Worm (Caenorhabditis elegans) whole organism, L4 larva: ENCODE results near the gene R05G6.1.

Experiments
- D1046.2 ChIP-seq: fragments of 200-800 bp; sonication (Bioruptor generic); IDR thresholded peaks from 2 replicates; pipeline ENCODE4 v1.3.6; 2022; ENCODE audit warnings: missing genetic modification characterization, missing compliant biosample characterization
- T26A8.4 ChIP-seq: fragments of 200-800 bp; sonication (Bioruptor generic); IDR thresholded peaks from 2 replicates; pipeline ENCODE4 v1.3.6; 2022; ENCODE audit warnings: missing genetic modification characterization, missing compliant biosample characterization
- Y48G9A.11 ChIP-seq: fragments of 200-800 bp; sonication (Bioruptor generic); IDR thresholded peaks from 2 replicates; pipeline ENCODE4 v1.3.6; 2022; ENCODE audit warnings: missing genetic modification reagents, missing genetic modification characterization, missing compliant biosample characterization
- Y5F2A.4 ChIP-seq: fragments of 200-800 bp; sonication (Bioruptor generic); optimal IDR thresholded peaks from 2 replicates; lab custom pipeline; 2018; ENCODE audit warnings: mild to moderate bottlenecking, missing genetic modification characterization, missing compliant biosample characterization
- Y75B8A.6 ChIP-seq: fragments of 200-800 bp; sonication (Bioruptor generic); IDR thresholded peaks from 2 replicates; pipeline ENCODE4 v1.3.6; 2022; ENCODE audit warnings: missing genetic modification reagents, missing genetic modification characterization, missing compliant biosample characterization
- ceh-20 ChIP-seq: fragments of 200-800 bp; sonication (Bioruptor generic); IDR thresholded peaks from 2 replicates; pipeline ENCODE4 v1.3.6; 2022; ENCODE audit warnings: missing genetic modification reagents, missing genetic modification characterization, missing compliant biosample characterization
- ceh-28 ChIP-seq: fragments of 150-350 bp; optimal IDR thresholded peaks from 2 replicates; lab custom pipeline; 2014; ENCODE audit warnings: missing biosample characterization, missing genetic modification reagents, missing genetic modification characterization
- ceh-32 ChIP-seq: sonication (generic microtip); optimal IDR thresholded peaks from 2 replicates; lab custom pipeline; 2016; ENCODE audit warnings: mild to moderate bottlenecking, missing genetic modification characterization, missing compliant biosample characterization; ENCODE audit not compliant: poor library complexity
- ceh-62 ChIP-seq: sonication (generic microtip); optimal IDR thresholded peaks from 2 replicates; lab custom pipeline; 2017; ENCODE audit warnings: missing biosample characterization, missing genetic modification characterization
- ces-1 ChIP-seq: fragments of 150-350 bp; sonication (generic microtip); optimal IDR thresholded peaks from 4 replicates; lab custom pipeline; 2014; ENCODE audit warnings: missing biosample characterization, missing genetic modification reagents, missing genetic modification characterization
- daf-16 ChIP-seq, 3 experiments: sonication (generic microtip); optimal IDR thresholded peaks; 2 replicates each; lab custom pipeline; 2016 to 2017; ENCODE audit warnings: missing genetic modification characterization in 3 of 3, missing genetic modification reagents in 3 of 3, mild to moderate bottlenecking in 2 of 3, missing compliant biosample characterization in 2 of 3, missing biosample characterization in 1 of 3, moderate library complexity in 1 of 3
- daf-8 ChIP-seq: fragments of 200-800 bp; sonication (Bioruptor generic); IDR thresholded peaks from 2 replicates; pipeline ENCODE4 v1.3.6; 2022; ENCODE audit warnings: missing genetic modification characterization, missing compliant biosample characterization
- dmd-6 ChIP-seq: fragments of 200-800 bp; sonication (Bioruptor generic); IDR thresholded peaks from 2 replicates; pipeline ENCODE4 v1.3.6; 2022; ENCODE audit warnings: missing genetic modification reagents, missing genetic modification characterization, missing compliant biosample characterization
- dmd-8 ChIP-seq: fragments of 200-800 bp; sonication (Bioruptor generic); IDR thresholded peaks from 2 replicates; pipeline ENCODE4 v1.3.6; 2022; ENCODE audit warnings: missing genetic modification characterization, missing compliant biosample characterization
- duxl-1 ChIP-seq: sonication (generic microtip); optimal IDR thresholded peaks from 2 replicates; lab custom pipeline; 2016; ENCODE audit warnings: mild to moderate bottlenecking, missing genetic modification characterization, moderate library complexity, missing compliant biosample characterization; ENCODE audit not compliant: poor library complexity
- dve-1 ChIP-seq: sonication (generic microtip); optimal IDR thresholded peaks from 2 replicates; lab custom pipeline; 2017; ENCODE audit warnings: antibody characterized with exemption, mild to moderate bottlenecking, missing genetic modification characterization, missing compliant biosample characterization; ENCODE audit not compliant: insufficient read depth
- egl-43 ChIP-seq: fragments of 200-800 bp; sonication (Bioruptor generic); IDR thresholded peaks from 2 replicates; pipeline ENCODE4 v1.3.6; 2022; ENCODE audit warnings: missing genetic modification reagents, missing genetic modification characterization, missing compliant biosample characterization
- fkh-10 ChIP-seq: fragments of 150-350 bp; optimal IDR thresholded peaks from 2 replicates; lab custom pipeline; 2014; ENCODE audit warnings: missing biosample characterization, missing genetic modification reagents, missing genetic modification characterization
- gei-8 ChIP-seq: fragments of 200-800 bp; sonication (Bioruptor generic); optimal IDR thresholded peaks from 2 replicates; lab custom pipeline; 2018; ENCODE audit warnings: mild to moderate bottlenecking, missing genetic modification characterization, missing compliant biosample characterization
- hif-1 ChIP-seq, 2 experiments: sonication (generic microtip); optimal IDR thresholded peaks; 2 replicates each; lab custom pipeline; 2016 to 2017; ENCODE audit warnings: missing compliant biosample characterization in 2 of 2, missing genetic modification characterization in 2 of 2, missing genetic modification reagents in 2 of 2, missing genotype in 2 of 2, mild to moderate bottlenecking in 1 of 2
- hlh-11 ChIP-seq: fragments of 200-800 bp; sonication (Bioruptor generic); optimal IDR thresholded peaks from 2 replicates; lab custom pipeline; 2018; ENCODE audit warnings: mild to moderate bottlenecking, missing genetic modification characterization, missing compliant biosample characterization
- jun-1 ChIP-seq: fragments of 150-350 bp; optimal IDR thresholded peaks from 2 replicates; lab custom pipeline; 2014; ENCODE audit warnings: missing biosample characterization, missing genetic modification reagents, missing genetic modification characterization
- lim-7 ChIP-seq: fragments of 200-800 bp; sonication (Bioruptor generic); IDR thresholded peaks from 2 replicates; pipeline ENCODE4 v1.3.6; 2022; ENCODE audit warnings: missing genetic modification characterization, missing compliant biosample characterization
- lin-13 ChIP-seq: fragments of 150-350 bp; optimal IDR thresholded peaks from 2 replicates; lab custom pipeline; 2014; ENCODE audit warnings: missing biosample characterization, missing genetic modification reagents, missing genetic modification characterization
- lin-15B ChIP-seq: fragments of 150-350 bp; sonication (generic microtip); optimal IDR thresholded peaks from 3 replicates; lab custom pipeline; 2014; ENCODE audit warnings: missing biosample characterization, missing genetic modification characterization
- lin-29 ChIP-seq: fragments of 200-800 bp; sonication (Bioruptor generic); IDR thresholded peaks from 2 replicates; pipeline ENCODE4 v1.3.6; 2022; ENCODE audit warnings: missing genetic modification reagents, missing genetic modification characterization, missing compliant biosample characterization
- lin-38 ChIP-seq: fragments of 200-800 bp; sonication (Bioruptor generic); IDR thresholded peaks from 2 replicates; pipeline ENCODE4 v1.3.6; 2022; ENCODE audit warnings: missing genetic modification reagents, missing genetic modification characterization, missing compliant biosample characterization
- lin-39 ChIP-seq: fragments of 150-350 bp; optimal IDR thresholded peaks from 2 replicates; lab custom pipeline; 2014; ENCODE audit warnings: missing biosample characterization, missing genetic modification reagents, missing genetic modification characterization
- mes-2 ChIP-seq: sonication (generic microtip); optimal IDR thresholded peaks from 2 replicates; lab custom pipeline; 2016; ENCODE audit warnings: missing genotype, mild to moderate bottlenecking, missing genetic modification characterization, missing compliant biosample characterization; ENCODE audit not compliant: poor library complexity, severe bottlenecking
- mxl-2 ChIP-seq: fragments of 200-800 bp; sonication (Bioruptor generic); conservative IDR thresholded peaks from 2 replicates; pipeline ENCODE4 v1.3.6; 2022; ENCODE audit warnings: missing genetic modification reagents, missing genetic modification characterization, missing compliant biosample characterization
- mxl-3 ChIP-seq: fragments of 200-800 bp; sonication (Bioruptor generic); optimal IDR thresholded peaks from 2 replicates; lab custom pipeline; 2018; ENCODE audit warnings: mild to moderate bottlenecking, missing genetic modification characterization, missing compliant biosample characterization
- nhr-10 ChIP-seq: fragments of 150-350 bp; optimal IDR thresholded peaks from 2 replicates; lab custom pipeline; 2014; ENCODE audit warnings: missing biosample characterization, missing genetic modification characterization
- nhr-102 ChIP-seq: sonication (generic microtip); optimal IDR thresholded peaks from 2 replicates; lab custom pipeline; 2016; ENCODE audit warnings: mild to moderate bottlenecking, missing genetic modification characterization, moderate library complexity, missing compliant biosample characterization
- nhr-11 ChIP-seq: fragments of 150-350 bp; optimal IDR thresholded peaks from 2 replicates; lab custom pipeline; 2014; ENCODE audit warnings: missing biosample characterization, missing genetic modification characterization
- nhr-28 ChIP-seq: fragments of 150-350 bp; optimal IDR thresholded peaks from 2 replicates; lab custom pipeline; 2014; ENCODE audit warnings: missing biosample characterization, missing genetic modification characterization
- nhr-41 ChIP-seq: fragments of 200-800 bp; sonication (Bioruptor generic); IDR thresholded peaks from 2 replicates; pipeline ENCODE4 v1.3.6; 2022; ENCODE audit warnings: missing genetic modification reagents, missing genetic modification characterization, missing compliant biosample characterization
- nhr-42 ChIP-seq: fragments of 200-800 bp; sonication (Bioruptor generic); IDR thresholded peaks from 2 replicates; pipeline ENCODE4 v1.3.6; 2022; ENCODE audit warnings: missing genetic modification characterization, missing compliant biosample characterization
- nhr-48 ChIP-seq: sonication (generic microtip); optimal IDR thresholded peaks from 2 replicates; lab custom pipeline; 2016; ENCODE audit warnings: mild to moderate bottlenecking, missing genetic modification characterization, missing compliant biosample characterization
- pha-4 ChIP-seq, 2 experiments: fragments of 150-350 bp in 1 of 2; fragments of 200-800 bp in 1 of 2; sonication (Bioruptor generic) in 1 of 2; IDR thresholded peaks in 1 of 2; optimal IDR thresholded peaks in 1 of 2; 2 replicates each; pipeline versions ENCODE4 v1.3.6 to Lab custom; 2014 to 2022; ENCODE audit warnings: missing genetic modification characterization in 2 of 2, missing genetic modification reagents in 2 of 2, missing biosample characterization in 1 of 2, missing compliant biosample characterization in 1 of 2
- pqm-1 ChIP-seq: sonication (generic microtip); optimal IDR thresholded peaks from 2 replicates; lab custom pipeline; 2017; ENCODE audit warnings: missing biosample characterization, missing genetic modification characterization
- skn-1 ChIP-seq: fragments of 150-350 bp; optimal IDR thresholded peaks from 2 replicates; lab custom pipeline; 2014; ENCODE audit warnings: missing biosample characterization, missing genetic modification characterization
- snpc-4 ChIP-seq: fragments of 150-350 bp; optimal IDR thresholded peaks from 2 replicates; lab custom pipeline; 2014; ENCODE audit warnings: missing biosample characterization, missing genetic modification characterization
- spr-1 ChIP-seq: sonication (generic microtip); optimal IDR thresholded peaks from 2 replicates; lab custom pipeline; 2016; ENCODE audit warnings: mild to moderate bottlenecking, missing genetic modification characterization, missing compliant biosample characterization
- tag-97 ChIP-seq: fragments of 200-800 bp; sonication (Bioruptor generic); IDR thresholded peaks from 2 replicates; pipeline ENCODE4 v1.3.6; 2022; ENCODE audit warnings: missing genetic modification characterization, missing compliant biosample characterization
- tra-1 ChIP-seq: fragments of 200-800 bp; sonication (Bioruptor generic); IDR thresholded peaks from 2 replicates; pipeline ENCODE4 v1.3.6; 2022; ENCODE audit warnings: missing genetic modification reagents, missing genetic modification characterization, missing compliant biosample characterization
- unc-39 ChIP-seq: sonication (generic microtip); optimal IDR thresholded peaks from 2 replicates; lab custom pipeline; 2017; ENCODE audit warnings: missing biosample characterization, missing genetic modification characterization
- unc-62 ChIP-seq, 3 experiments: fragments of 150-350 bp in 1 of 3; sonication (generic microtip); optimal IDR thresholded peaks in 2 of 3; peaks in 1 of 3; 1 replicate in 1 of 3; 2 replicates in 2 of 3; lab custom pipeline; 2014 to 2017; ENCODE audit warnings: missing biosample characterization in 3 of 3, missing genetic modification characterization in 3 of 3, missing genetic modification reagents in 3 of 3, missing genotype in 1 of 3
- zfp-2 ChIP-seq: sonication (generic microtip); optimal IDR thresholded peaks from 2 replicates; lab custom pipeline; 2016; ENCODE audit warnings: mild to moderate bottlenecking, missing genetic modification characterization, missing compliant biosample characterization
- zip-2 ChIP-seq: fragments of 150-350 bp; optimal IDR thresholded peaks from 2 replicates; lab custom pipeline; 2014; ENCODE audit warnings: missing biosample characterization, missing genetic modification characterization
- ztf-11 ChIP-seq: fragments of 150-350 bp; optimal IDR thresholded peaks from 2 replicates; lab custom pipeline; 2014; ENCODE audit warnings: missing biosample characterization, missing genetic modification characterization

R05G6.1 gene

ce11 chrIV:7549844-7550243 lies 17.4 kb downstream of the R05G6.1 start (continued):
- peak; percentile 29 for TF ChIP-seq lin-13 (GFP tag; lab: Kevin White, UChicago)
- no peak for TF ChIP-seq zfp-2 (tag; lab: Kevin White, UChicago)
- no peak for TF ChIP-seq ceh-32 (tag; lab: Kevin White, UChicago)
- peak; percentile 20 for TF ChIP-seq nhr-48 (tag; lab: Kevin White, UChicago)
- no peak for TF ChIP-seq nhr-10 (tag; lab: Kevin White, UChicago)
- no peak for TF ChIP-seq Y5F2A.4 (GFP tag; lab: Kevin White, UChicago)
- no peak for TF ChIP-seq dmd-8 (GFP tag; lab: Robert Waterston, UW)
- peak; percentile 42 for TF ChIP-seq pqm-1 (tag; lab: Kevin White, UChicago)
- no peak for TF ChIP-seq lin-29 (GFP tag; lab: Robert Waterston, UW)
- TF ChIP-seq T26A8.4 (GFP tag; lab: Robert Waterston, UW) = no peak
- peak in 1 of 2 experiments; percentile 8 for TF ChIP-seq hif-1 (tag; optimal IDR thresholded peaks at IDR 0.05; lab: Kevin White, UChicago)
- TF ChIP-seq hlh-11 (tag; lab: Kevin White, UChicago) = peak; percentile 79
- no peak for TF ChIP-seq spr-1 (tag; lab: Kevin White, UChicago)
- no peak for TF ChIP-seq gei-8 (GFP tag; lab: Kevin White, UChicago)
- no peak for TF ChIP-seq tag-97 (GFP tag; lab: Robert Waterston, UW)
- TF ChIP-seq lin-15B (tag; lab: Kevin White, UChicago) = no peak
- TF ChIP-seq daf-8 = no peak
- no peak for TF ChIP-seq pha-4 (GFP tag; IDR thresholded peaks at IDR 0.05; lab: Robert Waterston, UW)
- no peak for TF ChIP-seq pha-4 (tag; optimal IDR thresholded peaks at IDR 0.05; lab: Kevin White, UChicago)
- no peak for TF ChIP-seq jun-1 (tag; lab: Kevin White, UChicago)
- peak; percentile 81 for TF ChIP-seq dmd-6 (GFP tag; lab: Robert Waterston, UW)
- TF ChIP-seq ceh-28 (tag; lab: Kevin White, UChicago) = no peak
- peak; percentile 61 for TF ChIP-seq dve-1 (tag; lab: Kevin White, UChicago)
- TF ChIP-seq fkh-10 (GFP tag; lab: Kevin White, UChicago) = no peak
- TF ChIP-seq lin-38 (GFP tag; lab: Robert Waterston, UW) = peak; percentile 80
- peak; percentile 58; the same call in 1 of the 2 replicates for TF ChIP-seq nhr-42
- no peak for TF ChIP-seq snpc-4
- TF ChIP-seq daf-16 (GFP tag; optimal IDR thresholded peaks at IDR 0.05; lab: Kevin White, UChicago) = no peak
- peak; percentile 83 for TF ChIP-seq daf-16 (tag; optimal IDR thresholded peaks at IDR 0.05; lab: Kevin White, UChicago)
- no peak for TF ChIP-seq tra-1 (GFP tag; lab: Robert Waterston, UW)
- no peak for TF ChIP-seq nhr-11 (tag; lab: Kevin White, UChicago)
- no peak for TF ChIP-seq Y75B8A.6 (GFP tag; lab: Robert Waterston, UW)
- TF ChIP-seq ces-1 (GFP tag; lab: Kevin White, UChicago) = no peak
- no peak for TF ChIP-seq lin-39
- peak; percentile 54; the same call in 1 of the 2 replicates for TF ChIP-seq egl-43
- no peak for TF ChIP-seq unc-62 (GFP tag; optimal IDR thresholded peaks at IDR 0.05 in 1 of 2; lab: Kevin White, UChicago)
- no peak for TF ChIP-seq unc-62 (tag; optimal IDR thresholded peaks at IDR 0.05; lab: Kevin White, UChicago)
- no peak for TF ChIP-seq zip-2 (tag; lab: Kevin White, UChicago)
- peak; percentile 70 for TF ChIP-seq nhr-28 (tag; lab: Kevin White, UChicago)
- no peak for TF ChIP-seq mxl-2 (GFP tag; lab: Robert Waterston, UW)
- TF ChIP-seq mxl-3 (GFP tag; lab: Kevin White, UChicago) = peak; percentile 74
- no peak for TF ChIP-seq lim-7 (GFP tag; lab: Robert Waterston, UW)
- peak; percentile 25 for TF ChIP-seq nhr-102
- TF ChIP-seq Y48G9A.11 = 0 out of 2 replicates have a peak, but pooled peaks have one; percentile 21
- TF ChIP-seq skn-1 = no peak
- no peak for TF ChIP-seq unc-39
- no peak for TF ChIP-seq ceh-62 (tag; lab: Kevin White, UChicago)
- peak; percentile 65; the same call in 1 of the 2 replicates for TF ChIP-seq nhr-41 (GFP tag; lab: Robert Waterston, UW)
- TF ChIP-seq ceh-20 (GFP tag; lab: Robert Waterston, UW) = no peak
- TF ChIP-seq ztf-11 (tag; lab: Kevin White, UChicago) = no peak
- TF ChIP-seq mes-2 (tag; lab: Kevin White, UChicago) = peak; percentile 68
- no peak for TF ChIP-seq D1046.2 (GFP tag; lab: Robert Waterston, UW)
- TF ChIP-seq duxl-1 (tag; lab: Kevin White, UChicago) = no peak
